Fruit fly (Drosophila melanogaster) whole organism, wandering third instar larva: ENCODE data around the gene CG31075.
A peak's percentile ranks its signal among the peaks of the same experiment; 100 is the strongest.

Source experiments
- Abd-B ChIP-seq: fragments of >200 bp; optimal IDR thresholded peaks from 2 replicates; lab custom pipeline; 2017; ENCODE audit warnings: missing biosample characterization, missing genetic modification characterization
- CG32264 ChIP-seq: fragments of 200-800 bp; sonication (Bioruptor generic); optimal IDR thresholded peaks from 2 replicates; lab custom pipeline; 2016; ENCODE audit warnings: missing biosample characterization, missing genetic modification characterization
- CG9705 ChIP-seq: fragments of 200-800 bp; sonication (Bioruptor generic); optimal IDR thresholded peaks from 2 replicates; lab custom pipeline; 2018; ENCODE audit warnings: missing biosample characterization, mild to moderate bottlenecking, missing genetic modification characterization
- CrebA ChIP-seq: fragments of 200-800 bp; sonication (Bioruptor generic); optimal IDR thresholded peaks from 2 replicates; lab custom pipeline; 2016; ENCODE audit warnings: missing biosample characterization, mild to moderate bottlenecking, missing genetic modification characterization, borderline replicate concordance
- Dfd ChIP-seq: fragments of >200 bp; optimal IDR thresholded peaks from 2 replicates; lab custom pipeline; 2017; ENCODE audit warnings: missing biosample characterization, missing genetic modification characterization
- Dif ChIP-seq: fragments of 200-275, 200-300 bp; sonication (Bioruptor generic); optimal IDR thresholded peaks from 2 replicates; lab custom pipeline; 2018; ENCODE audit warnings: missing biosample characterization, missing genetic modification characterization; ENCODE audit not compliant: partially characterized antibody
- GATAd ChIP-seq: sonication (Bioruptor generic); optimal IDR thresholded peaks from 2 replicates; lab custom pipeline; 2016; ENCODE audit warnings: missing biosample characterization, missing genetic modification characterization
- HLH106 ChIP-seq: fragments of 200-800 bp; optimal IDR thresholded peaks from 3 replicates; lab custom pipeline; 2019; ENCODE audit warnings: missing biosample characterization, mild to moderate bottlenecking, missing genetic modification characterization, moderate library complexity
- Hnf4 ChIP-seq: fragments of 200-800 bp; sonication (Bioruptor generic); optimal IDR thresholded peaks from 2 replicates; lab custom pipeline; 2016; ENCODE audit warnings: missing biosample characterization, mild to moderate bottlenecking, missing genetic modification characterization
- Hr78 ChIP-seq: fragments of >200 bp; optimal IDR thresholded peaks from 2 replicates; lab custom pipeline; 2017; ENCODE audit warnings: missing biosample characterization, missing genetic modification characterization
- Hr83 ChIP-seq: fragments of 200-300 bp; sonication (Bioruptor generic); optimal IDR thresholded peaks from 2 replicates; lab custom pipeline; 2016; ENCODE audit warnings: missing biosample characterization, mild to moderate bottlenecking, missing genetic modification characterization, moderate library complexity; ENCODE audit not compliant: poor library complexity, severe bottlenecking
- Jra ChIP-seq: sonication (Bioruptor generic); optimal IDR thresholded peaks from 2 replicates; lab custom pipeline; 2016; ENCODE audit warnings: missing biosample characterization, missing genetic modification characterization
- Mio ChIP-seq: sonication (Bioruptor generic); optimal IDR thresholded peaks from 2 replicates; lab custom pipeline; 2016; ENCODE audit warnings: missing biosample characterization, missing genetic modification characterization
- Myc ChIP-seq: fragments of >200 bp; optimal IDR thresholded peaks from 2 replicates; lab custom pipeline; 2017
- N ChIP-seq: fragments of >200 bp; optimal IDR thresholded peaks from 2 replicates; lab custom pipeline; 2018; ENCODE audit warnings: missing biosample characterization, missing external identifiers, missing genetic modification characterization
- OdsH ChIP-seq: fragments of 200-800 bp; sonication (Bioruptor generic); optimal IDR thresholded peaks from 2 replicates; lab custom pipeline; 2016; ENCODE audit warnings: missing biosample characterization, mild to moderate bottlenecking, missing genetic modification characterization
- Rel ChIP-seq, 2 experiments: fragments of 200-800 bp; sonication (Bioruptor generic) in 1 of 2; optimal IDR thresholded peaks; 2 replicates in 1 of 2; 3 replicates in 1 of 2; lab custom pipeline; 2016 to 2019; ENCODE audit warnings: mild to moderate bottlenecking in 2 of 2, missing biosample characterization in 2 of 2, missing genetic modification characterization in 2 of 2, moderate library complexity in 1 of 2
- Sp1 ChIP-seq: fragments of 200-800 bp; sonication (Bioruptor generic); optimal IDR thresholded peaks from 3 replicates; lab custom pipeline; 2019; ENCODE audit warnings: missing biosample characterization, mild to moderate bottlenecking, missing genetic modification characterization, moderate library complexity
- Vsx2 ChIP-seq: fragments of 200-300, 225-300 bp; sonication (Bioruptor generic); optimal IDR thresholded peaks from 2 replicates; lab custom pipeline; 2018; ENCODE audit warnings: missing biosample characterization, missing genetic modification characterization; ENCODE audit not compliant: partially characterized antibody
- br ChIP-seq: fragments of 200-800 bp; sonication (Bioruptor generic); optimal IDR thresholded peaks from 2 replicates; lab custom pipeline; 2016; ENCODE audit warnings: missing biosample characterization, missing genetic modification characterization
- brk ChIP-seq: fragments of 200-800 bp; sonication (Bioruptor generic); optimal IDR thresholded peaks from 2 replicates; lab custom pipeline; 2016; ENCODE audit warnings: missing biosample characterization, mild to moderate bottlenecking, missing genetic modification characterization
- dl ChIP-seq, 2 experiments: fragments of 175-275, 200-275 bp in 1 of 2; fragments of 200-275 bp in 1 of 2; sonication (Bioruptor generic); optimal IDR thresholded peaks; lab custom pipeline; 2018; ENCODE audit warnings: mild to moderate bottlenecking in 2 of 2, missing biosample characterization in 2 of 2, missing genetic modification characterization in 2 of 2, moderate library complexity in 2 of 2; ENCODE audit not compliant: partially characterized antibody in 2 of 2, insufficient read depth in 1 of 2
- dmrt93B ChIP-seq: fragments of 200-800 bp; sonication (Bioruptor generic); optimal IDR thresholded peaks from 2 replicates; lab custom pipeline; 2018; ENCODE audit warnings: missing biosample characterization, mild to moderate bottlenecking, missing genetic modification characterization
- dsf ChIP-seq: sonication (Bioruptor generic); optimal IDR thresholded peaks from 2 replicates; lab custom pipeline; 2016; ENCODE audit warnings: missing biosample characterization, missing genetic modification characterization, borderline replicate concordance
- ey ChIP-seq: fragments of 200-800 bp; sonication (Bioruptor generic); optimal IDR thresholded peaks from 2 replicates; lab custom pipeline; 2016; ENCODE audit warnings: missing biosample characterization, missing genetic modification characterization
- foxo ChIP-seq, 2 experiments: fragments of 200-800 bp; sonication (Bioruptor generic); optimal IDR thresholded peaks; 2 replicates in 1 of 2; 3 replicates in 1 of 2; lab custom pipeline; 2016 to 2017; ENCODE audit warnings: missing biosample characterization in 2 of 2, missing genetic modification characterization in 2 of 2
- fru ChIP-seq: fragments of 200-800 bp; sonication (Bioruptor generic); optimal IDR thresholded peaks from 3 replicates; lab custom pipeline; 2016; ENCODE audit warnings: missing biosample characterization, mild to moderate bottlenecking, missing genetic modification characterization
- h ChIP-seq: fragments of 200-800 bp; sonication (Bioruptor generic); optimal IDR thresholded peaks from 3 replicates; lab custom pipeline; 2016; ENCODE audit warnings: missing biosample characterization, mild to moderate bottlenecking, missing genetic modification characterization
- jim ChIP-seq: fragments of 175-275, 200-325 bp; sonication (Bioruptor generic); optimal IDR thresholded peaks from 2 replicates; lab custom pipeline; 2016; ENCODE audit warnings: missing biosample characterization, mild to moderate bottlenecking, missing genetic modification characterization
- lola ChIP-seq: fragments of >200 bp; optimal IDR thresholded peaks from 2 replicates; lab custom pipeline; 2017; ENCODE audit warnings: missing biosample characterization, missing genetic modification characterization
- pan ChIP-seq: fragments of >200 bp; optimal IDR thresholded peaks from 2 replicates; lab custom pipeline; 2017
- psq ChIP-seq: fragments of 200-800 bp; sonication (Bioruptor generic); optimal IDR thresholded peaks from 3 replicates; lab custom pipeline; 2017; ENCODE audit warnings: missing biosample characterization, mild to moderate bottlenecking, missing genetic modification characterization, moderate library complexity
- rgr ChIP-seq: fragments of 200-800 bp; sonication (Bioruptor generic); optimal IDR thresholded peaks from 3 replicates; lab custom pipeline; 2016; ENCODE audit warnings: missing biosample characterization, mild to moderate bottlenecking, missing genetic modification characterization
- sage ChIP-seq: fragments of 200-800 bp; sonication (Bioruptor generic); optimal IDR thresholded peaks from 2 replicates; lab custom pipeline; 2016; ENCODE audit warnings: missing biosample characterization, mild to moderate bottlenecking, missing genetic modification characterization
- sv ChIP-seq: fragments of 200-800 bp; sonication (Bioruptor generic); optimal IDR thresholded peaks from 3 replicates; lab custom pipeline; 2016; ENCODE audit warnings: missing biosample characterization, missing genetic modification characterization
- tai ChIP-seq: sonication (Bioruptor generic); optimal IDR thresholded peaks from 2 replicates; lab custom pipeline; 2016; ENCODE audit warnings: missing biosample characterization, missing genetic modification characterization
- usp ChIP-seq: fragments of >200 bp; optimal IDR thresholded peaks from 2 replicates; lab custom pipeline; 2017; ENCODE audit warnings: missing biosample characterization, missing genetic modification characterization
- woc ChIP-seq: sonication (Bioruptor generic); optimal IDR thresholded peaks from 2 replicates; lab custom pipeline; 2016; ENCODE audit warnings: missing biosample characterization, mild to moderate bottlenecking, missing genetic modification characterization

CG31075 gene

dm6 chr3R:26954020-26954672 is 34.2 kb downstream of the CG31075 start:
- TF ChIP-seq h (GFP tag; lab: Kevin White, UChicago) (peak; percentile 78), GATAd (GFP tag; lab: Kevin White, UChicago) (no peak), Myc (no peak), Jra (GFP tag; lab: Kevin White, UChicago) (no peak), dmrt93B (GFP tag; lab: Kevin White, UChicago) (peak; percentile 82), Mio (GFP tag; lab: Kevin White, UChicago) (no peak), jim (GFP tag; lab: Kevin White, UChicago) (peak; percentile 14), CrebA (peak; percentile 35), brk (peak; percentile 68), Hr83 (GFP tag; lab: Kevin White, UChicago) (no peak), fru (peak; percentile 74), foxo (GFP tag; optimal IDR thresholded peaks at IDR 0.05; lab: Kevin White, UChicago) (peak in 1 of 2 experiments; percentile 81), usp (GFP tag; lab: Kevin White, UChicago) (no peak), Abd-B (GFP tag; lab: Kevin White, UChicago) (no peak), sv (GFP tag; lab: Kevin White, UChicago) (no peak), br (GFP tag; lab: Kevin White, UChicago) (peak; percentile 38), HLH106 (tag; lab: Kevin White, UChicago) (peak; percentile 79), tai (GFP tag; lab: Kevin White, UChicago) (peak; percentile 18), pan (lab: Kevin White, UChicago) (no peak), CG32264 (GFP tag; lab: Kevin White, UChicago) (no peak), lola (GFP tag; lab: Kevin White, UChicago) (no peak), rgr (GFP tag; lab: Kevin White, UChicago) (peak; percentile 89), dl (GFP tag; optimal IDR thresholded peaks at IDR 0.05; lab: Kevin White, UChicago; ENCODE audit: insufficient read depth in 1 of 2, partially characterized antibody in 2 of 2) (no peak), sage (GFP tag; lab: Kevin White, UChicago) (peak; percentile 82), CG9705 (GFP tag; lab: Kevin White, UChicago) (peak; percentile 13), ey (GFP tag; lab: Kevin White, UChicago) (peak; percentile 51), Hr78 (GFP tag; lab: Kevin White, UChicago) (no peak), Sp1 (peak; percentile 84), Rel (GFP tag; optimal IDR thresholded peaks at IDR 0.05; lab: Kevin White, UChicago) (peak; percentile 92), Rel (tag; optimal IDR thresholded peaks at IDR 0.05; lab: Kevin White, UChicago) (peak; percentile 20), Vsx2 (GFP tag; lab: Kevin White, UChicago) (peak; percentile 5), N (GFP tag; lab: Kevin White, UChicago) (no peak), Dif (no peak), Hnf4 (GFP tag; lab: Kevin White, UChicago) (peak; percentile 74), psq (peak; percentile 100), OdsH (peak; percentile 89), woc (GFP tag; lab: Kevin White, UChicago) (peak; percentile 73), Dfd (no peak), dsf (GFP tag; lab: Kevin White, UChicago) (peak; percentile 24)
- TF ChIP-seq, all 38 proteins: peak for 22

DNA sequence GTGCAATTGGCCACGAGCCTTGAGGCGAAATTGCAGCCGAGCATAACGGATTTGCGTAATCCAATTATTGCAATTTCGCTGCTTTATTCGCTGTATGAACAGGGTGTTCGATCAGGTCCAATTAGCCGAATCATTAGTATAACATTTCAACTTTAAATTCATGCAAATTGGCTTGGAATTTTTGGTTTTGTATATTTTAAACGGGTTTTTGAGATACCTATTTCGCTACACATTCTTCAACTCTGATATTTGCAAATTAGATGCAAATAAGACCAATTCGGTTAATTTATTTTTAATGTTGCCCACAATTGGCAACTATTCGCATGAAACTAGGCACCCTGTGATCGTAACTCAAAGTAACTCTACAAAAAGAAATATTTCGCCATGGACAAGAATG is 34.8 kb downstream of the CG31075 start:
- TF ChIP-seq dmrt93B (GFP tag; lab: Kevin White, UChicago) (no peak), ey (GFP tag; lab: Kevin White, UChicago) (peak; percentile 41), br (GFP tag; lab: Kevin White, UChicago) (peak; percentile 43), rgr (GFP tag; lab: Kevin White, UChicago) (peak; percentile 51)
